Worm (Caenorhabditis elegans) whole organism, young adult: ENCODE measurements around the gene jun-1.

Source experiments
- F23B12.7 ChIP-seq: sonication (generic microtip); optimal IDR thresholded peaks from 2 replicates; lab custom pipeline; 2017; ENCODE audit warnings: missing genetic modification characterization, mild to moderate bottlenecking, missing compliant biosample characterization, antibody characterized with exemption, moderate library complexity; ENCODE audit not compliant: insufficient read depth
- F49E8.2 ChIP-seq: sonication (generic microtip); optimal IDR thresholded peaks from 3 replicates; lab custom pipeline; 2017; ENCODE audit warnings: missing genetic modification characterization, mild to moderate bottlenecking, missing compliant biosample characterization, antibody characterized with exemption, moderate library complexity; ENCODE audit not compliant: insufficient read depth
- F52B5.7 ChIP-seq: sonication (generic microtip); optimal IDR thresholded peaks from 2 replicates; lab custom pipeline; 2016; ENCODE audit warnings: mild to moderate bottlenecking, missing genetic modification characterization, missing compliant biosample characterization
- F57A8.1 ChIP-seq: fragments of 200-800 bp; sonication (Bioruptor generic); optimal IDR thresholded peaks from 2 replicates; lab custom pipeline; 2018; ENCODE audit warnings: mild to moderate bottlenecking, missing genetic modification characterization, moderate library complexity, missing compliant biosample characterization
- T07F8.4 ChIP-seq: sonication (generic microtip); optimal IDR thresholded peaks from 2 replicates; lab custom pipeline; 2016; ENCODE audit warnings: mild to moderate bottlenecking, missing genetic modification characterization, moderate library complexity, missing compliant biosample characterization
- Y67H2A.10 ChIP-seq: fragments of 200-800 bp; sonication (Bioruptor generic); conservative IDR thresholded peaks from 2 replicates; pipeline ENCODE4 v1.3.6; 2022; ENCODE audit warnings: missing genetic modification reagents, missing genetic modification characterization, missing compliant biosample characterization
- aptf-2 ChIP-seq: fragments of 200-800 bp; sonication (Bioruptor generic); conservative IDR thresholded peaks from 2 replicates; pipeline ENCODE4 v1.3.6; 2022; ENCODE audit warnings: missing genetic modification reagents, missing genetic modification characterization, missing compliant biosample characterization
- attf-3 ChIP-seq: fragments of 200-800 bp; sonication (Bioruptor generic); conservative IDR thresholded peaks from 2 replicates; pipeline ENCODE4 v1.3.6; 2022; ENCODE audit warnings: missing genetic modification reagents, missing genetic modification characterization, missing compliant biosample characterization
- ceh-40 ChIP-seq: fragments of 200-800 bp; sonication (Bioruptor generic); IDR thresholded peaks from 2 replicates; pipeline ENCODE4 v1.3.6; 2022; ENCODE audit warnings: missing genetic modification characterization, missing compliant biosample characterization
- ceh-79 ChIP-seq: sonication (generic microtip); optimal IDR thresholded peaks from 2 replicates; lab custom pipeline; 2017; ENCODE audit warnings: mild to moderate bottlenecking, missing genetic modification characterization, missing compliant biosample characterization
- efl-1 ChIP-seq: fragments of 150-350 bp; optimal IDR thresholded peaks from 2 replicates; lab custom pipeline; 2014; ENCODE audit warnings: missing biosample characterization, missing genetic modification reagents, missing genetic modification characterization
- egl-18 ChIP-seq: fragments of 200-800 bp; sonication (Bioruptor generic); IDR thresholded peaks from 2 replicates; pipeline ENCODE4 v1.3.6; 2022; ENCODE audit warnings: missing genetic modification reagents, missing genetic modification characterization, missing compliant biosample characterization
- ekl-4 ChIP-seq: fragments of 200-800 bp; sonication (Bioruptor generic); IDR thresholded peaks from 2 replicates; pipeline ENCODE4 v1.3.6; 2022; ENCODE audit warnings: missing genetic modification reagents, missing genetic modification characterization, missing compliant biosample characterization
- madf-3 ChIP-seq: fragments of 200-800 bp; sonication (Bioruptor generic); IDR thresholded peaks from 2 replicates; pipeline ENCODE4 v1.3.6; 2022; ENCODE audit warnings: missing genetic modification reagents, missing genetic modification characterization, missing compliant biosample characterization
- madf-6 ChIP-seq: fragments of 200-800 bp; sonication (Bioruptor generic); IDR thresholded peaks from 2 replicates; pipeline ENCODE4 v1.3.6; 2022; ENCODE audit warnings: missing genetic modification reagents, missing genetic modification characterization, missing compliant biosample characterization
- mcd-1 ChIP-seq: fragments of 200-800 bp; sonication (Bioruptor generic); IDR thresholded peaks from 2 replicates; pipeline ENCODE4 v1.3.6; 2022; ENCODE audit warnings: missing genetic modification reagents, missing genetic modification characterization, missing compliant biosample characterization
- nfya-1 ChIP-seq: sonication (generic microtip); optimal IDR thresholded peaks from 2 replicates; lab custom pipeline; 2017; ENCODE audit warnings: antibody characterized with exemption, missing compliant biosample characterization, missing genetic modification characterization, borderline replicate concordance; ENCODE audit not compliant: insufficient read depth
- nhr-80 ChIP-seq: sonication (generic microtip); optimal IDR thresholded peaks from 2 replicates; lab custom pipeline; 2016; ENCODE audit warnings: missing genetic modification characterization, missing compliant biosample characterization
- snpc-4 ChIP-seq, 5 experiments: fragments of 150-350 bp in 1 of 5; sonication (generic microtip) in 4 of 5; optimal IDR thresholded peaks; 2 replicates each; lab custom pipeline; 2014 to 2018; ENCODE audit warnings: missing genetic modification characterization in 5 of 5, missing biosample characterization in 3 of 5, antibody characterized with exemption in 2 of 5, mild to moderate bottlenecking in 2 of 5, missing compliant biosample characterization in 2 of 5, missing genotype in 2 of 5, moderate library complexity in 2 of 5, missing genetic modification reagents in 1 of 5
- tlf-1 ChIP-seq: fragments of 200-800 bp; sonication (Bioruptor generic); optimal IDR thresholded peaks from 2 replicates; lab custom pipeline; 2018; ENCODE audit warnings: mild to moderate bottlenecking, missing genetic modification characterization, missing compliant biosample characterization
- unc-130 ChIP-seq: sonication (generic microtip); optimal IDR thresholded peaks from 2 replicates; lab custom pipeline; 2016; ENCODE audit warnings: missing genetic modification reagents, missing genetic modification characterization, missing compliant biosample characterization
- xnd-1 ChIP-seq: sonication (generic microtip); optimal IDR thresholded peaks from 2 replicates; lab custom pipeline; 2016; ENCODE audit warnings: missing genotype, missing genetic modification reagents, missing genetic modification characterization, missing compliant biosample characterization
- zfh-2 ChIP-seq: fragments of 200-800 bp; sonication (Bioruptor generic); conservative IDR thresholded peaks from 2 replicates; pipeline ENCODE4 v1.3.6; 2022; ENCODE audit warnings: missing genetic modification reagents, missing genetic modification characterization, missing compliant biosample characterization
- zim-3 ChIP-seq: sonication (generic microtip); optimal IDR thresholded peaks from 2 replicates; lab custom pipeline; 2017; ENCODE audit warnings: mild to moderate bottlenecking, missing genetic modification characterization, moderate library complexity, missing compliant biosample characterization
- ztf-18 ChIP-seq: sonication (generic microtip); optimal IDR thresholded peaks from 2 replicates; lab custom pipeline; 2016; ENCODE audit warnings: missing genotype, mild to moderate bottlenecking, missing genetic modification characterization, missing compliant biosample characterization
- ztf-22 ChIP-seq: fragments of 200-800 bp; sonication (Bioruptor generic); optimal IDR thresholded peaks from 2 replicates; lab custom pipeline; 2018; ENCODE audit warnings: mild to moderate bottlenecking, missing genetic modification characterization, moderate library complexity, missing compliant biosample characterization
- ztf-6 ChIP-seq: fragments of 200-800 bp; sonication (Bioruptor generic); IDR thresholded peaks from 2 replicates; pipeline ENCODE4 v1.3.6; 2022; ENCODE audit warnings: missing genetic modification reagents, missing genetic modification characterization, missing compliant biosample characterization

jun-1 gene

DNA sequence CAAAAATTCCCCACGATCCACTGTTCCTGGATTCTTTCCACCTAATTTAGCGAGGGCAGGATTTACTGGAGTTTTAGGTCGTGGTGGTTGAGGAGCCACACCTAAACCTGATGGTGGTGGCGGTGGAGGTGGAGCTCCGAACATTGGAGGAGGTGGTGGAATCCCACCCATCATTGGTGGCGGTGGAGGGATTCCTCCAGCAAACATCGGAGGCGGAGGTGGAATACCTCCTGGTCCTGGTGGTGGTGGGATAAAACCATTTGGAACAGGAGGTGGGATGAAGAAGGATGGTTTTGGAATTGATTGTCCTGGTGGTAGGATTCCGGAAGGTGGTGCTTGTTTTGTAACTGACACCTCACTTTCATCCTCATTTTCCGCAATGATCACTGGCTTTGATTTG lies 43.1 kb upstream of the jun-1 start:
- peak; percentile 75 for TF ChIP-seq zfh-2 (GFP tag; lab: Robert Waterston, UW)
- TF ChIP-seq ceh-40: no peak
- 0 out of 2 replicates have a peak, but pooled peaks have one; percentile 23 for TF ChIP-seq mcd-1 (GFP tag; lab: Robert Waterston, UW)
- TF ChIP-seq madf-3 (GFP tag; lab: Robert Waterston, UW): 0 out of 2 replicates have a peak, but pooled peaks have one; percentile 19

DNA sequence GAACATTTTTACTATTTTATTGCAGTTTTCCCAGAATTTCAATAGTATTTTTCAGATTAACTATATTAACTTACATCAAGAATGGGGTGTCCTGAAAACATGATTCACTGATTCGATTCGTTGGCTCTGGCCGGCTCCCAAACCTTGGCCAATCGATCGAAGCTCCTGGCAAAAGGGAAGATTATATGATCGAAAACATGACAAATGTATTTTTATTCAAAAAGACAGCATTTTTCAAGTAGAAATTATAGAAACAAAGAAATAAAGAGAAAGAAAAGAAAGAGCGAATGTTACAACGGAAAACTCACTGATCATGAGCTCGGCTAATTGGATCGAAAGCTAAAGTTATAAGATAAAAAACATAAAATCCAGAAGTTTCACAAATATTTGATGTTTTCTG lies 42.2 kb upstream of the jun-1 start, which contains the start of gene T24B8.4:
TSS of gene T24B8.4 (minus strand) at position 101 of the 400 bp plus-strand sequence.
- TF ChIP-seq F52B5.7 (tag; lab: Kevin White, UChicago) (no peak), madf-6 (GFP tag; lab: Robert Waterston, UW) (no peak), F57A8.1 (GFP tag; lab: Kevin White, UChicago) (no peak), F23B12.7 (tag; lab: Kevin White, UChicago) (no peak), xnd-1 (tag; lab: Kevin White, UChicago) (no peak), Y67H2A.10 (GFP tag; lab: Robert Waterston, UW) (no peak), ceh-79 (tag; lab: Kevin White, UChicago) (no peak), egl-18 (GFP tag; lab: Robert Waterston, UW) (no peak), snpc-4 (GFP tag; optimal IDR thresholded peaks at IDR 0.05; lab: Kevin White, UChicago) (no peak), snpc-4 (tag; optimal IDR thresholded peaks at IDR 0.05; lab: Kevin White, UChicago) (no peak), efl-1 (GFP tag; lab: Kevin White, UChicago) (no peak), zim-3 (tag; lab: Kevin White, UChicago) (no peak), tlf-1 (GFP tag; lab: Kevin White, UChicago) (no peak), ztf-6 (GFP tag; lab: Robert Waterston, UW) (no peak), T07F8.4 (tag; lab: Kevin White, UChicago) (no peak), nhr-80 (tag; lab: Kevin White, UChicago) (no peak), nfya-1 (tag; lab: Kevin White, UChicago) (no peak), F49E8.2 (tag; lab: Kevin White, UChicago) (no peak), aptf-2 (GFP tag; lab: Robert Waterston, UW) (no peak)
- TF ChIP-seq, all 124 proteins: peak for 0

DNA sequence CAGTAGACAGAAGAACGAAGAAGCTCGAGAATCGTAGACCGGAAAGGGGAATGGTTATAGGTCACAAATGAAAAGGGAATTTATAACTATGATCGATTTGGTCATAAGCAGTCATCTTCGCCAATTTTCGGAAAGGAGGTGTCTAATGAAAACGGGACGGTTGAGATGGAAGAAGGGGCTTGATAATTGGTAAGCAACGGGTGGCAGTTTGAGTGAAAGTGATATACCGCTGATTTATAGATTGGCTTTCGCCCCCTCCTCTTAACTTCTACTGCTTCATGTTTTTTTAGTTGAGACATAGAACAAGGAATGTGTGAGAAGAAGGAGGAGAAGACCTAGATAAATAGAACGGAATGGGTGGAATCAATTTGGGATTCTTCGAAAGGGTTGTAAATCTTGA lies 40.2 kb upstream of the jun-1 start:
- TF ChIP-seq unc-130 (GFP tag; lab: Kevin White, UChicago) (no peak), ztf-22 (GFP tag; lab: Kevin White, UChicago) (no peak), snpc-4 (GFP tag; optimal IDR thresholded peaks at IDR 0.05; lab: Kevin White, UChicago) (no peak), snpc-4 (tag; optimal IDR thresholded peaks at IDR 0.05; lab: Kevin White, UChicago) (no peak)
- TF ChIP-seq, all 124 proteins: peak for 0

DNA sequence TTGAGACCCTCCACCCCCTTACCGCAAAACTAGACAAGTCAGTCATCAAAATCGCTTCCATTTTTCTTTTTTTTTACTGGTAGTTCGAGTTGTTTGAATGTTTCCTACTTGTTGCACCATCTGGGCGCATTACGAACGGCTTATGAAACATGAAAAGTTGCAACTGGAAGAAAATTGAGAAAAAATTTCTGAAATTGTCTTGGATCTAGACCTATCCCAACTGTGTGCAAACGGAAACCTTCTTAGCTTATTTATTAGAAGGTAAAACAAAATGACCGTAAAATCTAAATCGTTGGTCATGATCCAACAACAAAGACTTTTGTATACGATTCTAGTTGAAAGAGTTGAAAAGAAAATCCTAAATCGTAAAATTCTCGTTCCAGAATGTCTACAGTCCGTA lies 38.5 kb upstream of the jun-1 start:
- TF ChIP-seq ztf-18 (tag; lab: Kevin White, UChicago) (no peak), ekl-4 (no peak)

DNA sequence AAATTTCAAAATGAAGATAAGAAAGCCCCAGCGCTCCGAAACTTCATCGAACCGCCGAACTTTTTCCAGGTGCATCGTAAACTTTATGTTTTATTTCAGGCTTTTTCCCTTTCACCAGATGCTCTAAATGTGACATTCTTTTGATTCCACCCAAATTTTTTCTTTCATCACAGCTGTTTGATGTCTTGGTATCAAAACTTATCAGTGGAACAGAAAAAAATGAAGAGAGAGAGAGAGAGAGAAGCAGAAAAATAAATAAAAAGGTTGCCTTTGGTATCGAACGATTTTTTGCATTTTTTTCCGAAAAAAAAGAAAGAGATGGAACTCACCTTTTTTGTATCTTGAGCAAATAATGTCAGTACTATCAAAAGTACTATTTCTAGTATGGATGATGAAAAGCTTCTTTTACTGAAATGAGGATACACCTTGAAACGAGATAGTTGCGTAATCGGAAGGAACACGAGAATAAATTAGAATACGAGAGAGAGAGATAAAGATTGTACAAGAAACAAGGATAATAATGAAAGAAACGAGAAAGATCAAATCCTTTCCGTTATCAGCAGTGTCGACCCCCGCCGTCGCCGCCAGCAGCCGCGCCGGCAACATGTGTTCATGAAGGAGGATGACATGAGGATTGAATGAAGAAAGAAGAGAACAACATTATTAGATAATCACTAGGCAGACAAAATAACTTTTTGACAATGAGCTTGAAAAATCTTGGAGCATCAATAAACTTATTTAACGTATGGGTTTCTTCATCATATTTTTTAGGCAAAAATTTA lies 36.7 kb upstream of the jun-1 start:
- TF ChIP-seq nhr-80 (tag; lab: Kevin White, UChicago) (peak; percentile 46), attf-3 (GFP tag; lab: Robert Waterston, UW) (no peak)
